Fruit fly (Drosophila melanogaster) whole organism, embryonic: ENCODE results near the gene CG2652.

Experiments
- Atf-2 ChIP-seq: fragments of 200-800 bp; sonication (Bioruptor generic); optimal IDR thresholded peaks from 2 replicates; lab custom pipeline; 2016; ENCODE audit warnings: missing biosample characterization, missing genetic modification characterization
- BEAF-32 ChIP-seq: fragments of 200-800 bp; sonication (Bioruptor generic); optimal IDR thresholded peaks from 3 replicates; lab custom pipeline; 2017; ENCODE audit warnings: missing biosample characterization, missing genetic modification characterization, mild to moderate bottlenecking, moderate library complexity, missing genetic modification reagents
- CG10321 ChIP-seq: fragments of 200-800 bp; sonication (Bioruptor generic); IDR thresholded peaks from 2 replicates; pipeline ENCODE4 v1.3.6; 2022; ENCODE audit warnings: missing biosample characterization, missing genetic modification characterization
- CG10366 ChIP-seq: fragments of 200-800 bp; sonication (Bioruptor generic); IDR thresholded peaks from 2 replicates; pipeline ENCODE4 v1.3.6; 2022; ENCODE audit warnings: missing biosample characterization, missing genetic modification characterization
- CG13287 ChIP-seq: fragments of 200-800 bp; sonication (Bioruptor generic); IDR thresholded peaks from 2 replicates; pipeline ENCODE4 v1.3.6; 2022; ENCODE audit warnings: missing biosample characterization, missing genetic modification characterization; ENCODE audit not compliant: partially characterized antibody
- CG13296 ChIP-seq: fragments of 200-800 bp; sonication (Bioruptor generic); optimal IDR thresholded peaks from 3 replicates; lab custom pipeline; 2018; ENCODE audit warnings: missing biosample characterization, mild to moderate bottlenecking, missing genetic modification characterization
- CG17359 ChIP-seq: fragments of 200-800 bp; sonication (Bioruptor generic); optimal IDR thresholded peaks from 3 replicates; lab custom pipeline; 2018; ENCODE audit warnings: missing biosample characterization, mild to moderate bottlenecking, missing genetic modification characterization, moderate library complexity
- CG17802 ChIP-seq: fragments of 200-800 bp; sonication (Bioruptor generic); optimal IDR thresholded peaks from 2 replicates; lab custom pipeline; 2018; ENCODE audit warnings: missing biosample characterization, mild to moderate bottlenecking, missing genetic modification characterization, moderate library complexity
- CG2120 ChIP-seq: fragments of 200-800 bp; sonication (Bioruptor generic); optimal IDR thresholded peaks from 3 replicates; lab custom pipeline; 2016; ENCODE audit warnings: missing biosample characterization, missing genetic modification characterization
- CG31441 ChIP-seq: fragments of 200-800 bp; sonication (Bioruptor generic); IDR thresholded peaks from 2 replicates; pipeline ENCODE4 v1.3.6; 2022; ENCODE audit warnings: missing biosample characterization, missing genetic modification characterization
- CG32767 ChIP-seq: fragments of 200-800 bp; sonication (Bioruptor generic); IDR thresholded peaks from 2 replicates; pipeline ENCODE4 v1.3.6; 2022; ENCODE audit warnings: missing biosample characterization, missing genetic modification characterization
- CG33557 ChIP-seq: fragments of 200-800 bp; sonication (Bioruptor generic); optimal IDR thresholded peaks from 2 replicates; lab custom pipeline; 2019; ENCODE audit warnings: missing biosample characterization, mild to moderate bottlenecking, missing genetic modification characterization, moderate library complexity
- CG34422 ChIP-seq: fragments of 200-800 bp; sonication (Bioruptor generic); IDR thresholded peaks from 3 replicates; pipeline ENCODE4 v1.3.6; 2022; ENCODE audit warnings: missing biosample characterization, missing genetic modification characterization
- CG4282 ChIP-seq: fragments of 200-800 bp; sonication (Bioruptor generic); optimal IDR thresholded peaks from 2 replicates; lab custom pipeline; 2016; ENCODE audit warnings: missing biosample characterization, missing genetic modification characterization
- CG5180 ChIP-seq: fragments of 200-800 bp; sonication (Bioruptor generic); optimal IDR thresholded peaks from 3 replicates; lab custom pipeline; 2017; ENCODE audit warnings: missing biosample characterization, missing genetic modification characterization, mild to moderate bottlenecking, moderate library complexity, missing genetic modification reagents
- CG6689 ChIP-seq: fragments of 200-800 bp; sonication (Bioruptor generic); IDR thresholded peaks from 2 replicates; pipeline ENCODE4 v1.3.6; 2022; ENCODE audit warnings: missing biosample characterization, missing genetic modification characterization
- CG8281 ChIP-seq: fragments of 200-800 bp; sonication (Bioruptor generic); optimal IDR thresholded peaks from 2 replicates; lab custom pipeline; 2018; ENCODE audit warnings: missing biosample characterization, mild to moderate bottlenecking, missing genetic modification characterization, moderate library complexity
- CG8478 ChIP-seq: fragments of >200 bp; optimal IDR thresholded peaks from 2 replicates; lab custom pipeline; 2018
- D ChIP-seq, 2 experiments: fragments of 200-800 bp in 1 of 2; fragments of >200 bp in 1 of 2; sonication (Bioruptor generic) in 1 of 2; optimal IDR thresholded peaks; 2 replicates in 1 of 2; 3 replicates in 1 of 2; lab custom pipeline; 2017; ENCODE audit warnings: mild to moderate bottlenecking in 1 of 2, missing biosample characterization in 1 of 2, missing genetic modification characterization in 1 of 2, missing genetic modification reagents in 1 of 2
- D19B ChIP-seq: fragments of 200-800 bp; sonication (Bioruptor generic); optimal IDR thresholded peaks from 2 replicates; lab custom pipeline; 2017; ENCODE audit warnings: missing biosample characterization, mild to moderate bottlenecking, missing genetic modification characterization
- Dip2 ChIP-seq: fragments of 200-800 bp; sonication (Bioruptor generic); IDR thresholded peaks from 2 replicates; pipeline ENCODE4 v1.3.6; 2022; ENCODE audit warnings: missing biosample characterization, missing genetic modification characterization
- GATAe ChIP-seq: fragments of 200-800 bp; sonication (Bioruptor generic); conservative IDR thresholded peaks from 2 replicates; pipeline ENCODE4 v1.3.6; 2022; ENCODE audit warnings: missing biosample characterization, missing genetic modification characterization
- Gug ChIP-seq: fragments of 200-800 bp; sonication (Bioruptor generic); IDR thresholded peaks from 4 replicates; pipeline ENCODE4 v1.3.6; 2022; ENCODE audit warnings: missing biosample characterization, missing genetic modification characterization
- H2.0 ChIP-seq: fragments of 200-800 bp; sonication (Bioruptor generic); IDR thresholded peaks from 2 replicates; pipeline ENCODE4 v1.3.6; 2022; ENCODE audit warnings: missing biosample characterization, missing genetic modification characterization
- HHEX ChIP-seq: fragments of 200-800 bp; sonication (Bioruptor generic); optimal IDR thresholded peaks from 3 replicates; lab custom pipeline; 2017; ENCODE audit warnings: missing biosample characterization, mild to moderate bottlenecking, missing genetic modification characterization, missing genetic modification reagents
- Mrtf ChIP-seq: fragments of 200-800 bp; sonication (Bioruptor generic); IDR thresholded peaks from 3 replicates; pipeline ENCODE4 v1.3.6; 2022; ENCODE audit warnings: missing biosample characterization, missing genetic modification characterization
- Side ChIP-seq: fragments of 200-800 bp; sonication (Bioruptor generic); optimal IDR thresholded peaks from 2 replicates; lab custom pipeline; 2016; ENCODE audit warnings: missing biosample characterization, missing genetic modification characterization
- croc ChIP-seq: fragments of 200-800 bp; sonication (Bioruptor generic); conservative IDR thresholded peaks from 3 replicates; pipeline ENCODE4 v1.3.6; 2022; ENCODE audit warnings: missing biosample characterization, missing genetic modification characterization
- dm ChIP-seq: fragments of 200-800 bp; sonication (Bioruptor generic); optimal IDR thresholded peaks from 3 replicates; lab custom pipeline; 2016; ENCODE audit warnings: missing biosample characterization, missing genetic modification characterization
- dpn ChIP-seq, 2 experiments: fragments of 200-800 bp; sonication (Bioruptor generic); optimal IDR thresholded peaks; 3 replicates each; lab custom pipeline; 2016; ENCODE audit warnings: missing biosample characterization in 2 of 2, missing genetic modification characterization in 2 of 2
- ems ChIP-seq: fragments of 200-800 bp; sonication (Bioruptor generic); optimal IDR thresholded peaks from 3 replicates; lab custom pipeline; 2016; ENCODE audit warnings: missing biosample characterization, missing genetic modification characterization
- eve ChIP-seq, 2 experiments: fragments of >200 bp; optimal IDR thresholded peaks; 2 replicates each; lab custom pipeline; 2017; ENCODE audit warnings: missing biosample characterization in 2 of 2, missing genetic modification characterization in 2 of 2
- gcm ChIP-seq: fragments of 200-800 bp; sonication (Bioruptor generic); optimal IDR thresholded peaks from 2 replicates; lab custom pipeline; 2019; ENCODE audit warnings: missing biosample characterization, mild to moderate bottlenecking, missing genetic modification characterization, moderate library complexity
- hth ChIP-seq: fragments of >200 bp; optimal IDR thresholded peaks from 2 replicates; lab custom pipeline; 2017; ENCODE audit warnings: inconsistent platforms
- jigr1 ChIP-seq: fragments of 200-800 bp; sonication (Bioruptor generic); IDR thresholded peaks from 3 replicates; pipeline ENCODE4 v1.3.6; 2022; ENCODE audit warnings: missing biosample characterization, missing genetic modification characterization
- lab ChIP-seq: fragments of 200-800 bp; sonication (Bioruptor generic); optimal IDR thresholded peaks from 3 replicates; lab custom pipeline; 2017; ENCODE audit warnings: missing biosample characterization, missing genetic modification characterization, mild to moderate bottlenecking, moderate library complexity, missing genetic modification reagents
- lilli ChIP-seq: fragments of 200-800 bp; sonication (Bioruptor generic); optimal IDR thresholded peaks from 3 replicates; lab custom pipeline; 2016; ENCODE audit warnings: missing biosample characterization, missing genetic modification characterization
- oc ChIP-seq: fragments of 200-800 bp; sonication (Bioruptor generic); optimal IDR thresholded peaks from 2 replicates; lab custom pipeline; 2018; ENCODE audit warnings: missing biosample characterization, mild to moderate bottlenecking, missing genetic modification characterization, moderate library complexity
- onecut ChIP-seq: fragments of 200-800 bp; sonication (Bioruptor generic); IDR thresholded peaks from 2 replicates; pipeline ENCODE4 v1.3.6; 2022; ENCODE audit warnings: missing biosample characterization, missing genetic modification characterization
- org-1 ChIP-seq: fragments of 200-800 bp; sonication (Bioruptor generic); optimal IDR thresholded peaks from 2 replicates; lab custom pipeline; 2017; ENCODE audit warnings: missing biosample characterization, missing genetic modification characterization
- p53 ChIP-seq: fragments of 200-800 bp; sonication (Bioruptor generic); optimal IDR thresholded peaks from 2 replicates; lab custom pipeline; 2016; ENCODE audit warnings: missing biosample characterization, missing genetic modification characterization
- pum ChIP-seq: fragments of 200-800 bp; sonication (Bioruptor generic); optimal IDR thresholded peaks from 2 replicates; lab custom pipeline; 2016; ENCODE audit warnings: missing biosample characterization, missing genetic modification characterization
- ro ChIP-seq: fragments of 200-800 bp; sonication (Bioruptor generic); IDR thresholded peaks from 2 replicates; pipeline ENCODE4 v1.3.6; 2022; ENCODE audit warnings: missing biosample characterization, missing genetic modification characterization
- run ChIP-seq: fragments of 200-800 bp; sonication (Bioruptor generic); optimal IDR thresholded peaks from 3 replicates; lab custom pipeline; 2018; ENCODE audit warnings: missing biosample characterization, mild to moderate bottlenecking, missing genetic modification characterization
- schlank ChIP-seq: fragments of 200-800 bp; sonication (Bioruptor generic); optimal IDR thresholded peaks from 2 replicates; lab custom pipeline; 2018; ENCODE audit warnings: missing biosample characterization, mild to moderate bottlenecking, missing genetic modification characterization
- ssp ChIP-seq: fragments of 200-800 bp; sonication (Bioruptor generic); IDR thresholded peaks from 2 replicates; pipeline ENCODE4 v1.3.6; 2022; ENCODE audit warnings: missing biosample characterization, missing genetic modification characterization
- stwl ChIP-seq: fragments of 200-800 bp; sonication (Bioruptor generic); optimal IDR thresholded peaks from 3 replicates; lab custom pipeline; 2018; ENCODE audit warnings: missing biosample characterization, mild to moderate bottlenecking, missing genetic modification characterization, moderate library complexity
- twi ChIP-seq: fragments of 200-800 bp; optimal IDR thresholded peaks from 2 replicates; lab custom pipeline; 2019; ENCODE audit warnings: missing biosample characterization, mild to moderate bottlenecking, missing genetic modification characterization, moderate library complexity
- wdn ChIP-seq: fragments of 200-800 bp; sonication (Bioruptor generic); IDR thresholded peaks from 2 replicates; pipeline ENCODE4 v1.3.6; 2022; ENCODE audit warnings: missing biosample characterization, missing genetic modification characterization
- yki ChIP-seq: fragments of >200 bp; optimal IDR thresholded peaks from 3 replicates; lab custom pipeline; 2018

CG2652 gene

DNA sequence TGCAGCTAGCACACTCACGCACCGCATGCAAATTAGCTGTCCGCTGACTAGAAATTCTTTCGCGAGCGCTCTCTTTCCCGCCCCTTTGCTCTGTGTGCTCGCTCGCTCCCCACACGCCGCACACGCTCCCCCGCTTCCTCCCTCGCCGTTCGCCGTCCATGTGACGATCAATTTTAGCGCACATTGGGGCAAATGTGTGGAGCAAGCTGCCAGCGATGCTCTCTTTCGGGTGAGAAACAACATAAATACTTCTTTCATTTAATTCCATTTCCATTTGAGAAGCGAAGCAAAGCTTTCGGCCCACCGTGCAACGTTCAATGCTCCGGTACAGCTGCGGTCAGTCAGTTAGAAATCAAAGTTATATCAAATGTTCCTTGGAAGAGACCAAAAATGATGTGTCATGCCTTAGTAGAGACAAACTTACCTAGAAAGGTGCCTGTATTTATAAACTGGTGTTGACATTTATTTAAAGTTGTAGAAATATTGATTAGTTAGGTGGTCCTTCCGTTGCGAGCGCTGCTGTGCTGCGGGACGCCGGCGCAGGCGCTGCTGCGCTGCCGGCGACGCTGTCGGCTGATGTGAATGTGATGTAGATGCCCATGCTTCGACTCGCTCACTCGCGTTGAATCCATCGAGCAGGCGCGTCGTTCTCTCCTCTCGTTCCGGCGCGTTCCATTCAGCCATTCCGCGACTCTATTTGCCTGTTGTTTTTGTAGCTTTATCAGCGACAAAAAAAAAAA lies 36.5 kb downstream of the CG2652 start (continued):
- TF ChIP-seq Side (GFP tag; lab: Kevin White, UChicago) (peak; percentile 96), CG33557 (GFP tag; lab: Kevin White, UChicago) (peak; percentile 93), gcm (GFP tag; lab: Kevin White, UChicago) (peak; percentile 97), p53 (peak; percentile 92), CG17359 (peak; percentile 96), croc (peak; percentile 94), schlank (tag; lab: Kevin White, UChicago) (peak; percentile 97), yki (lab: Kevin White, UChicago) (no peak), CG5180 (peak; percentile 90), ro (GFP tag; lab: Robert Waterston, UW) (peak; percentile 90), twi (tag; lab: Kevin White, UChicago) (peak; percentile 89), ems (GFP tag; lab: Kevin White, UChicago) (peak; percentile 97), Atf-2 (peak; percentile 96), HHEX (peak; percentile 98), Mrtf (GFP tag; lab: Robert Waterston, UW) (peak; percentile 95), D19B (GFP tag; lab: Kevin White, UChicago) (peak; percentile 90), CG6689 (peak; percentile 96), hth (lab: Kevin White, UChicago) (no peak), pum (GFP tag; lab: Kevin White, UChicago) (peak; percentile 95), CG10321 (GFP tag; lab: Robert Waterston, UW) (peak; percentile 75; the same call in 1 of the 2 replicates), oc (tag; lab: Kevin White, UChicago) (peak; percentile 97), CG34422 (peak; percentile 95), wdn (GFP tag; lab: Robert Waterston, UW) (peak; percentile 95), CG4282 (GFP tag; lab: Kevin White, UChicago) (peak; percentile 93), Gug (peak; percentile 91; the same call in 3 of the 4 replicates), jigr1 (GFP tag; lab: Robert Waterston, UW) (peak; percentile 90), Dip2 (GFP tag; lab: Robert Waterston, UW) (peak; percentile 49; the same call in 1 of the 2 replicates), eve (GFP tag; optimal IDR thresholded peaks at IDR 0.05; lab: Kevin White, UChicago) (peak in 1 of 2 experiments; percentile 97), D (optimal IDR thresholded peaks at IDR 0.05; lab: Kevin White, UChicago) (no peak), D (GFP tag; optimal IDR thresholded peaks at IDR 0.05; lab: Kevin White, UChicago) (peak; percentile 93), CG31441 (GFP tag; lab: Robert Waterston, UW) (peak; percentile 97), run (tag; lab: Kevin White, UChicago) (peak; percentile 94), H2.0 (GFP tag; lab: Robert Waterston, UW) (peak; percentile 95), onecut (GFP tag; lab: Robert Waterston, UW) (peak; percentile 96), GATAe (GFP tag; lab: Robert Waterston, UW) (peak; percentile 82), CG8478 (lab: Kevin White, UChicago) (no peak), lilli (GFP tag; lab: Kevin White, UChicago) (peak; percentile 98), stwl (tag; lab: Kevin White, UChicago) (no peak), CG13296 (GFP tag; lab: Kevin White, UChicago) (peak; percentile 96), CG2120 (peak; percentile 98), CG13287 (GFP tag; lab: Robert Waterston, UW) (peak; percentile 39), CG17802 (tag; lab: Kevin White, UChicago) (peak; percentile 85), CG10366 (peak; percentile 96), ssp (GFP tag; lab: Robert Waterston, UW) (peak; percentile 84), dm (GFP tag; lab: Kevin White, UChicago) (peak; percentile 92), CG8281 (peak; percentile 86), BEAF-32 (peak; percentile 22), lab (GFP tag; lab: Kevin White, UChicago) (peak; percentile 99), org-1 (GFP tag; lab: Kevin White, UChicago) (peak; percentile 99), dpn (GFP tag; optimal IDR thresholded peaks at IDR 0.05; lab: Kevin White, UChicago) (peak; percentile 97 to 98), CG32767 (GFP tag; lab: Robert Waterston, UW) (peak; percentile 97)
